Worm (Caenorhabditis elegans) whole organism, mixed stage, embryonic: Measurements from ENCODE around the gene sel-9.

Experiments
- cnd-1 ChIP-seq: fragments of 200-800 bp; sonication (Bioruptor generic); optimal IDR thresholded peaks from 2 replicates; lab custom pipeline; 2018; ENCODE audit warnings: mild to moderate bottlenecking, missing genetic modification characterization, missing compliant biosample characterization
- elt-3 ChIP-seq: fragments of 150-350 bp; optimal IDR thresholded peaks from 2 replicates; lab custom pipeline; 2014; ENCODE audit warnings: missing biosample characterization, missing genetic modification characterization
- ham-2 ChIP-seq: fragments of 200-800 bp; sonication (Bioruptor generic); optimal IDR thresholded peaks from 2 replicates; lab custom pipeline; 2018; ENCODE audit warnings: mild to moderate bottlenecking, missing genetic modification characterization, missing compliant biosample characterization
- mep-1 ChIP-seq: fragments of 150-350 bp; optimal IDR thresholded peaks from 2 replicates; lab custom pipeline; 2017; ENCODE audit warnings: missing biosample characterization, missing genetic modification reagents, missing genetic modification characterization, inconsistent platforms
- nhr-237 ChIP-seq: fragments of 150-350 bp; optimal IDR thresholded peaks from 2 replicates; lab custom pipeline; 2014; ENCODE audit warnings: missing biosample characterization, missing genetic modification characterization
- nhr-28 ChIP-seq: fragments of 150-350 bp; optimal IDR thresholded peaks from 2 replicates; lab custom pipeline; 2014; ENCODE audit warnings: missing biosample characterization, missing genetic modification characterization
- unc-62 ChIP-seq: fragments of 150-350 bp; optimal IDR thresholded peaks from 2 replicates; lab custom pipeline; 2014; ENCODE audit warnings: missing biosample characterization, missing genetic modification reagents, missing genetic modification characterization

- no peak for TF ChIP-seq ham-2 (GFP tag; lab: Kevin White, UChicago)
- peak; percentile 35 for TF ChIP-seq unc-62
- TF ChIP-seq cnd-1 (tag; lab: Kevin White, UChicago): no peak
- TF ChIP-seq nhr-237 (tag; lab: Kevin White, UChicago): no peak
- TF ChIP-seq elt-3 (tag; lab: Kevin White, UChicago): no peak
- no peak for TF ChIP-seq nhr-28 (tag; lab: Kevin White, UChicago)
- peak; percentile 29 for TF ChIP-seq mep-1
These were observed 46.6 kb upstream of the sel-9 start for ce11 chrV:8348959-8349389.
